Fruit fly (Drosophila melanogaster) whole organism, prepupa: ENCODE results near the gene Ca-beta.

Source experiments
- CG10631 ChIP-seq: fragments of 200-800 bp; sonication (Bioruptor generic); optimal IDR thresholded peaks from 2 replicates; lab custom pipeline; 2016; ENCODE audit warnings: missing biosample characterization, missing genetic modification characterization
- CG11762 ChIP-seq: fragments of 200-800 bp; sonication (Bioruptor generic); optimal IDR thresholded peaks from 3 replicates; lab custom pipeline; 2016; ENCODE audit warnings: missing biosample characterization, missing genetic modification characterization; ENCODE audit not compliant: insufficient read depth
- CG3919 ChIP-seq: fragments of 200-800 bp; sonication (Bioruptor generic); optimal IDR thresholded peaks from 3 replicates; lab custom pipeline; 2016; ENCODE audit warnings: missing biosample characterization, missing genetic modification characterization
- CG6808 ChIP-seq: fragments of 200-800 bp; sonication (Bioruptor generic); optimal IDR thresholded peaks from 3 replicates; lab custom pipeline; 2017; ENCODE audit warnings: missing biosample characterization, missing genetic modification characterization, mild to moderate bottlenecking, moderate library complexity, missing genetic modification reagents
- CG8319 ChIP-seq: fragments of 200-800 bp; sonication (Bioruptor generic); optimal IDR thresholded peaks from 3 replicates; lab custom pipeline; 2016; ENCODE audit warnings: missing biosample characterization, missing genetic modification characterization
- Hr38 ChIP-seq: sonication (Bioruptor generic); optimal IDR thresholded peaks from 2 replicates; lab custom pipeline; 2016; ENCODE audit warnings: missing biosample characterization, missing genetic modification characterization
- Smox ChIP-seq: fragments of 200-800 bp; sonication (Bioruptor generic); optimal IDR thresholded peaks from 3 replicates; lab custom pipeline; 2016; ENCODE audit warnings: missing biosample characterization, missing genetic modification characterization
- cyc ChIP-seq: fragments of 200-800 bp; sonication (Bioruptor generic); optimal IDR thresholded peaks from 3 replicates; lab custom pipeline; 2016; ENCODE audit warnings: missing biosample characterization, missing genetic modification characterization
- spab ChIP-seq: fragments of 200-800 bp; sonication (Bioruptor generic); optimal IDR thresholded peaks from 2 replicates; lab custom pipeline; 2017; ENCODE audit warnings: missing biosample characterization, mild to moderate bottlenecking, missing genetic modification characterization, missing genetic modification reagents

DNA sequence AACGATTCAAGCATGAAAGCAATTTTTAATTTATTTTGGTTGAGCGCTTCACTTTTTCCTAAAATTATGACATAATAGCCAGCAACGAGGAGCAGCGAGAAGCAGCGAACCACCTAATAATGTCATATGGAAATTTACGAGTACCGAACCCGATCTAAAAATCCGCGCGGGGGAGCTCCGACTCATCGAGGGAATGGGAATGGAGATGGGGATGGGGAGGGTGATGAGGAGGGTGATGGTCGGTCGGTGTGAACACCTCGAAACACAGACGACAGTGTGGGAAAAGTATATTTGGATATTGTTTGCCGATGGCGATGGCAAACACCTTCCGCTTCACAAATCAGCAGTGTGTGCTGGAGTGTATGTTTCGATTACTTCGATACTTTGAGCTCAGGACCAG is 24.7 kb upstream of the Ca-beta start:
- no peak for TF ChIP-seq CG10631
- no peak for TF ChIP-seq Smox (GFP tag; lab: Kevin White, UChicago)
- no peak for TF ChIP-seq CG6808 (GFP tag; lab: Kevin White, UChicago)
- no peak for TF ChIP-seq CG11762
- TF ChIP-seq spab (GFP tag; lab: Kevin White, UChicago), result no peak
- TF ChIP-seq CG3919 (GFP tag; lab: Kevin White, UChicago), result no peak
- no peak for TF ChIP-seq cyc (GFP tag; lab: Kevin White, UChicago)
- no peak for TF ChIP-seq CG8319 (GFP tag; lab: Kevin White, UChicago)
- no peak for TF ChIP-seq Hr38
